Worm (Caenorhabditis elegans) whole organism, L4 larva: ENCODE measurements around the gene bre-1.
"Not testable (repeated sequence)": the region's sequence is repeated elsewhere in the genome, so short reads cannot be mapped to it uniquely, and the experiment has no call there.

Experiments used
- D1046.2 ChIP-seq: fragments of 200-800 bp; sonication (Bioruptor generic); IDR thresholded peaks from 2 replicates; pipeline ENCODE4 v1.3.6; 2022; ENCODE audit warnings: missing genetic modification characterization, missing compliant biosample characterization
- F10B5.3 ChIP-seq: sonication (generic microtip); optimal IDR thresholded peaks from 2 replicates; lab custom pipeline; 2016; ENCODE audit warnings: mild to moderate bottlenecking, missing genetic modification characterization, missing compliant biosample characterization
- T20F7.1 ChIP-seq: fragments of 200-800 bp; sonication (Bioruptor generic); optimal IDR thresholded peaks from 2 replicates; lab custom pipeline; 2018; ENCODE audit warnings: mild to moderate bottlenecking, missing genetic modification characterization, missing compliant biosample characterization
- Y105C5A.15 ChIP-seq: fragments of 200-800 bp; sonication (Bioruptor generic); IDR thresholded peaks from 2 replicates; pipeline ENCODE4 v1.3.6; 2022; ENCODE audit warnings: missing genetic modification characterization, missing compliant biosample characterization
- Y48G9A.11 ChIP-seq: fragments of 200-800 bp; sonication (Bioruptor generic); IDR thresholded peaks from 2 replicates; pipeline ENCODE4 v1.3.6; 2022; ENCODE audit warnings: missing genetic modification reagents, missing genetic modification characterization, missing compliant biosample characterization
- ZK546.5 ChIP-seq, 2 experiments: sonication (generic microtip); optimal IDR thresholded peaks; 2 replicates each; lab custom pipeline; 2017; ENCODE audit warnings: missing biosample characterization in 2 of 2, missing genetic modification characterization in 2 of 2
- aly-2 ChIP-seq: sonication (generic microtip); optimal IDR thresholded peaks from 2 replicates; lab custom pipeline; 2018; ENCODE audit warnings: missing biosample characterization, missing genetic modification characterization
- arid-1 ChIP-seq: fragments of 200-800 bp; sonication (Bioruptor generic); conservative IDR thresholded peaks from 2 replicates; pipeline ENCODE4 v1.3.6; 2022; ENCODE audit warnings: missing genetic modification reagents, missing genetic modification characterization, missing compliant biosample characterization
- ceh-32 ChIP-seq: sonication (generic microtip); optimal IDR thresholded peaks from 2 replicates; lab custom pipeline; 2016; ENCODE audit warnings: mild to moderate bottlenecking, missing genetic modification characterization, missing compliant biosample characterization; ENCODE audit not compliant: poor library complexity
- ceh-44 ChIP-seq: fragments of 200-800 bp; sonication (Bioruptor generic); IDR thresholded peaks from 2 replicates; pipeline ENCODE4 v1.3.6; 2022; ENCODE audit warnings: missing genetic modification reagents, missing genetic modification characterization, missing compliant biosample characterization
- ceh-62 ChIP-seq: sonication (generic microtip); optimal IDR thresholded peaks from 2 replicates; lab custom pipeline; 2017; ENCODE audit warnings: missing biosample characterization, missing genetic modification characterization
- dmd-6 ChIP-seq: fragments of 200-800 bp; sonication (Bioruptor generic); IDR thresholded peaks from 2 replicates; pipeline ENCODE4 v1.3.6; 2022; ENCODE audit warnings: missing genetic modification reagents, missing genetic modification characterization, missing compliant biosample characterization
- dmd-8 ChIP-seq: fragments of 200-800 bp; sonication (Bioruptor generic); IDR thresholded peaks from 2 replicates; pipeline ENCODE4 v1.3.6; 2022; ENCODE audit warnings: missing genetic modification characterization, missing compliant biosample characterization
- lim-7 ChIP-seq: fragments of 200-800 bp; sonication (Bioruptor generic); IDR thresholded peaks from 2 replicates; pipeline ENCODE4 v1.3.6; 2022; ENCODE audit warnings: missing genetic modification characterization, missing compliant biosample characterization
- lin-38 ChIP-seq: fragments of 200-800 bp; sonication (Bioruptor generic); IDR thresholded peaks from 2 replicates; pipeline ENCODE4 v1.3.6; 2022; ENCODE audit warnings: missing genetic modification reagents, missing genetic modification characterization, missing compliant biosample characterization
- madf-5 ChIP-seq, 2 experiments: fragments of 200-800 bp; sonication (Bioruptor generic); IDR thresholded peaks; 2 replicates each; pipeline ENCODE4 v1.3.6; 2022; ENCODE audit warnings: missing compliant biosample characterization in 2 of 2, missing genetic modification characterization in 2 of 2
- mdl-1 ChIP-seq, 2 experiments: fragments of 150-350 bp in 1 of 2; sonication (generic microtip) in 1 of 2; optimal IDR thresholded peaks; 2 replicates each; lab custom pipeline; 2014 to 2017; ENCODE audit warnings: missing biosample characterization in 2 of 2, missing genetic modification characterization in 2 of 2
- nhr-28 ChIP-seq: fragments of 150-350 bp; optimal IDR thresholded peaks from 2 replicates; lab custom pipeline; 2014; ENCODE audit warnings: missing biosample characterization, missing genetic modification characterization
- nhr-41 ChIP-seq: fragments of 200-800 bp; sonication (Bioruptor generic); IDR thresholded peaks from 2 replicates; pipeline ENCODE4 v1.3.6; 2022; ENCODE audit warnings: missing genetic modification reagents, missing genetic modification characterization, missing compliant biosample characterization
- nhr-76 ChIP-seq: fragments of 150-350 bp; optimal IDR thresholded peaks from 2 replicates; lab custom pipeline; 2014; ENCODE audit warnings: missing biosample characterization, missing genetic modification characterization
- pha-4 ChIP-seq, 2 experiments: fragments of 150-350 bp in 1 of 2; fragments of 200-800 bp in 1 of 2; sonication (Bioruptor generic) in 1 of 2; IDR thresholded peaks in 1 of 2; optimal IDR thresholded peaks in 1 of 2; 2 replicates each; pipeline versions ENCODE4 v1.3.6 to Lab custom; 2014 to 2022; ENCODE audit warnings: missing genetic modification characterization in 2 of 2, missing genetic modification reagents in 2 of 2, missing biosample characterization in 1 of 2, missing compliant biosample characterization in 1 of 2
- php-3 ChIP-seq: fragments of 200-800 bp; sonication (Bioruptor generic); IDR thresholded peaks from 2 replicates; pipeline ENCODE4 v1.3.6; 2022; ENCODE audit warnings: missing genetic modification reagents, missing genetic modification characterization, missing compliant biosample characterization
- set-16 ChIP-seq: fragments of 200-800 bp; sonication (Bioruptor generic); IDR thresholded peaks from 2 replicates; pipeline ENCODE4 v1.3.6; 2022; ENCODE audit warnings: missing genetic modification reagents, missing genetic modification characterization, missing compliant biosample characterization
- snpc-1.2 ChIP-seq: fragments of 200-800 bp; sonication (Bioruptor generic); IDR thresholded peaks from 2 replicates; pipeline ENCODE4 v1.3.6; 2022; ENCODE audit warnings: missing genetic modification reagents, missing genetic modification characterization, missing compliant biosample characterization
- tra-1 ChIP-seq: fragments of 200-800 bp; sonication (Bioruptor generic); IDR thresholded peaks from 2 replicates; pipeline ENCODE4 v1.3.6; 2022; ENCODE audit warnings: missing genetic modification reagents, missing genetic modification characterization, missing compliant biosample characterization
- unc-62 ChIP-seq, 3 experiments: fragments of 150-350 bp in 1 of 3; sonication (generic microtip); optimal IDR thresholded peaks in 2 of 3; peaks in 1 of 3; 1 replicate in 1 of 3; 2 replicates in 2 of 3; lab custom pipeline; 2014 to 2017; ENCODE audit warnings: missing biosample characterization in 3 of 3, missing genetic modification characterization in 3 of 3, missing genetic modification reagents in 3 of 3, missing genotype in 1 of 3
- vab-7 ChIP-seq: fragments of 200-800 bp; sonication (Bioruptor generic); IDR thresholded peaks from 2 replicates; pipeline ENCODE4 v1.3.6; 2022; ENCODE audit warnings: missing genetic modification reagents, missing genetic modification characterization, missing compliant biosample characterization

The bre-1 gene

ce11 chrIV:8951953-8952567 lies 35.0 kb upstream of the bre-1 start (continued):
- peak; percentile 34 for TF ChIP-seq T20F7.1 (GFP tag; lab: Kevin White, UChicago)
- no peak for TF ChIP-seq Y48G9A.11 (GFP tag; lab: Robert Waterston, UW)
- no peak for TF ChIP-seq aly-2 (tag; lab: Kevin White, UChicago)
- peak; percentile 75 for TF ChIP-seq dmd-6 (GFP tag; lab: Robert Waterston, UW)
- TF ChIP-seq ceh-32 (tag; lab: Kevin White, UChicago): no peak
- TF ChIP-seq ZK546.5 (tag; optimal IDR thresholded peaks at IDR 0.05; lab: Kevin White, UChicago): no peak
- peak; percentile 4 for TF ChIP-seq nhr-28 (tag; lab: Kevin White, UChicago)
- no peak for TF ChIP-seq nhr-76 (tag; lab: Kevin White, UChicago)

- TF ChIP-seq mdl-1 (tag; optimal IDR thresholded peaks at IDR 0.05; lab: Kevin White, UChicago): peak in 1 of 2 experiments; percentile 36
- TF ChIP-seq ceh-62: no peak
These were observed 32.9 kb upstream of the bre-1 start for ce11 chrIV:8954126-8954525.

- no peak for TF ChIP-seq pha-4 (GFP tag; IDR thresholded peaks at IDR 0.05; lab: Robert Waterston, UW)
- TF ChIP-seq pha-4 (tag; optimal IDR thresholded peaks at IDR 0.05; lab: Kevin White, UChicago): no peak
- peak in 1 of 2 experiments; percentile 38 for TF ChIP-seq unc-62 (GFP tag; optimal IDR thresholded peaks at IDR 0.05 in 1 of 2; lab: Kevin White, UChicago)
- TF ChIP-seq unc-62 (tag; optimal IDR thresholded peaks at IDR 0.05; lab: Kevin White, UChicago): no peak
These were observed 30.9 kb upstream of the bre-1 start, which contains the start of gene tpra-1 for ce11 chrIV:8956189-8956588. Gene tpra-1, plus strand, starts transcription at chrIV:8956489.

ce11 chrIV:8961109-8961508 lies 26.0 kb upstream of the bre-1 start:
- TF ChIP-seq T20F7.1 (GFP tag; lab: Kevin White, UChicago): peak; percentile 55

ce11 chrIV:8964042-8964441 lies 23.0 kb upstream of the bre-1 start:
- peak; percentile 62 for TF ChIP-seq nhr-41 (GFP tag; lab: Robert Waterston, UW)
- TF ChIP-seq php-3: 0 out of 2 replicates have a peak, but pooled peaks have one; percentile 28
- TF ChIP-seq Y105C5A.15 (GFP tag; lab: Robert Waterston, UW): peak; percentile 67; the same call in 1 of the 2 replicates
- peak; percentile 49; the same call in 1 of the 2 replicates for TF ChIP-seq tra-1
- TF ChIP-seq lim-7 (GFP tag; lab: Robert Waterston, UW): peak; percentile 94
- peak; percentile 50; the same call in 1 of the 2 replicates for TF ChIP-seq vab-7 (GFP tag; lab: Robert Waterston, UW)
- 0 out of 4 replicates have a peak, but pooled peaks of 1 of the 2 experiments have one; percentile 62 for TF ChIP-seq madf-5 (GFP tag; IDR thresholded peaks at IDR 0.05; lab: Robert Waterston, UW)
- peak; percentile 81 for TF ChIP-seq snpc-1.2
- TF ChIP-seq arid-1 (GFP tag; lab: Robert Waterston, UW): 0 out of 2 replicates have a peak, but pooled peaks have one; percentile 23
- TF ChIP-seq Y48G9A.11 (GFP tag; lab: Robert Waterston, UW): peak; percentile 58; the same call in 1 of the 2 replicates
- peak; percentile 68; the same call in 1 of the 2 replicates for TF ChIP-seq D1046.2
- 0 out of 2 replicates have a peak, but pooled peaks have one; percentile 64 for TF ChIP-seq dmd-8 (GFP tag; lab: Robert Waterston, UW)
- TF ChIP-seq lin-38 (GFP tag; lab: Robert Waterston, UW): peak; percentile 65; the same call in 1 of the 2 replicates
- peak; percentile 41; the same call in 1 of the 2 replicates for TF ChIP-seq pha-4 (GFP tag; IDR thresholded peaks at IDR 0.05; lab: Robert Waterston, UW)
- TF ChIP-seq pha-4 (tag; optimal IDR thresholded peaks at IDR 0.05; lab: Kevin White, UChicago): not testable (repeated sequence)

ce11 chrIV:8965883-8966282 lies 21.2 kb upstream of the bre-1 start, which contains the start of gene C53B4.2:
Gene C53B4.2, plus strand, starts transcription at chrIV:8966183.
- TF ChIP-seq php-3 (no peak), F10B5.3 (tag; lab: Kevin White, UChicago) (no peak), ceh-44 (GFP tag; lab: Robert Waterston, UW) (no peak), set-16 (no peak), ceh-62 (no peak)
- TF ChIP-seq, all 104 proteins: peak for 0
